Fruit fly (Drosophila melanogaster) whole organism: ENCODE measurements around the gene Nup37.

ENCODE experiments used
- CG8478 ChIP-seq: fragments of >200 bp; optimal IDR thresholded peaks from 2 replicates; lab custom pipeline; 2018; ENCODE audit warnings: inconsistent platforms
- Dll ChIP-seq: fragments of >200 bp; optimal IDR thresholded peaks from 2 replicates; lab custom pipeline; 2017
- EcR ChIP-seq, 2 experiments: fragments of >200 bp; optimal IDR thresholded peaks; 2 replicates each; lab custom pipeline; 2017; ENCODE audit warnings: missing biosample characterization in 2 of 2, missing genetic modification characterization in 2 of 2, missing genetic modification reagents in 2 of 2
- pan ChIP-seq: fragments of >200 bp; optimal IDR thresholded peaks from 2 replicates; lab custom pipeline; 2017
- psq ChIP-seq: fragments of >200 bp; optimal IDR thresholded peaks from 2 replicates; lab custom pipeline; 2017

- TF ChIP-seq pan (lab: Kevin White, UChicago) (no peak), CG8478 (no peak), psq (lab: Kevin White, UChicago) (no peak), EcR (GFP tag; optimal IDR thresholded peaks at IDR 0.05; lab: Kevin White, UChicago) (no peak), Dll (no peak)
These were observed 27.8 kb downstream of the Nup37 start for dm6 chr3R:25275276-25275675.
